Fruit fly (Drosophila melanogaster): Measurements from ENCODE around the gene bur.

bur gene

dm6 chr2L:21221114-21221578 is 41.7 kb upstream of the bur start, which contains the start of gene CG8677 (continued):
- TF ChIP-seq CG8478 (optimal IDR thresholded peaks at IDR 0.05): no peak
- TF ChIP-seq phol (tag; optimal IDR thresholded peaks at IDR 0.05): peak; percentile 90
- TF ChIP-seq hkb (optimal IDR thresholded peaks at IDR 0.05): no peak
- no peak for TF ChIP-seq hkb (GFP tag; IDR thresholded peaks at IDR 0.05)
- TF ChIP-seq CG12104 (GFP tag; optimal IDR thresholded peaks at IDR 0.05): no peak
- peak; percentile 99 for TF ChIP-seq trem (tag; optimal IDR thresholded peaks at IDR 0.05)
- no peak for TF ChIP-seq CG10274 (GFP tag; optimal IDR thresholded peaks at IDR 0.05)
- no peak for TF ChIP-seq sna (GFP tag; IDR thresholded peaks at IDR 0.05; ENCODE audit: partially characterized antibody)
- no peak for TF ChIP-seq sr (GFP tag; IDR thresholded peaks at IDR 0.05)
- no peak for TF ChIP-seq CG8765 (GFP tag; IDR thresholded peaks at IDR 0.05)
- TF ChIP-seq peb (GFP tag; IDR thresholded peaks at IDR 0.05): no peak
- TF ChIP-seq hth (optimal IDR thresholded peaks at IDR 0.05): no peak
- no peak for TF ChIP-seq CG11398 (GFP tag; optimal IDR thresholded peaks at IDR 0.05)
- TF ChIP-seq CG10462 (GFP tag; optimal IDR thresholded peaks at IDR 0.05): no peak
- no peak for TF ChIP-seq aop (GFP tag; IDR thresholded peaks at IDR 0.05)
- no peak for TF ChIP-seq CG2678 (tag; optimal IDR thresholded peaks at IDR 0.05)
- TF ChIP-seq HLHmδ (GFP tag; optimal IDR thresholded peaks at IDR 0.05): no peak
- TF ChIP-seq Neu2 (GFP tag; optimal IDR thresholded peaks at IDR 0.05; ENCODE audit: borderline replicate concordance): no peak
- 0 out of 3 replicates have a peak, but pooled peaks have one; percentile 9 for TF ChIP-seq zfh1 (GFP tag; IDR thresholded peaks at IDR 0.05)
- peak; percentile 93 for TF ChIP-seq MESR4 (GFP tag; optimal IDR thresholded peaks at IDR 0.05)
- no peak for TF ChIP-seq CG10543 (GFP tag; optimal IDR thresholded peaks at IDR 0.05)
- peak; percentile 51 for TF ChIP-seq CG2116 (GFP tag; optimal IDR thresholded peaks at IDR 0.05)
- TF ChIP-seq CG7745 (tag; optimal IDR thresholded peaks at IDR 0.05): no peak
- no peak for TF ChIP-seq CG10267 (tag; optimal IDR thresholded peaks at IDR 0.05)
- TF ChIP-seq her (GFP tag; optimal IDR thresholded peaks at IDR 0.05): peak; percentile 98
- TF ChIP-seq Pdp1 (GFP tag; optimal IDR thresholded peaks at IDR 0.05): no peak
- TF ChIP-seq sens-2 (GFP tag; IDR thresholded peaks at IDR 0.05): no peak
- no peak for TF ChIP-seq Ravus (GFP tag; IDR thresholded peaks at IDR 0.05)
- TF ChIP-seq Ada2b (GFP tag; IDR thresholded peaks at IDR 0.05): no peak
- no peak for TF ChIP-seq yki (optimal IDR thresholded peaks at IDR 0.05)
- no peak for TF ChIP-seq kah (GFP tag; optimal IDR thresholded peaks at IDR 0.05)
- TF ChIP-seq Adf1 (GFP tag; IDR thresholded peaks at IDR 0.05): no peak
- TF ChIP-seq CG1024 (GFP tag; IDR thresholded peaks at IDR 0.05): no peak
- no peak for TF ChIP-seq CG4328 (GFP tag; optimal IDR thresholded peaks at IDR 0.05)
- no peak for TF ChIP-seq CG12744 (GFP tag; optimal IDR thresholded peaks at IDR 0.05)
- TF ChIP-seq Sox102F (GFP tag; optimal IDR thresholded peaks at IDR 0.05): no peak
- no peak for TF ChIP-seq Antp (GFP tag; optimal IDR thresholded peaks at IDR 0.05)
- TF ChIP-seq Ets65A (GFP tag): peak; percentile 63
- TF ChIP-seq Abd-B (GFP tag; optimal IDR thresholded peaks at IDR 0.05): no peak
- TF ChIP-seq corto (GFP tag; optimal IDR thresholded peaks at IDR 0.05): no peak
- peak; percentile 47 for TF ChIP-seq CG14710 (tag; optimal IDR thresholded peaks at IDR 0.05)
- no peak for TF ChIP-seq tll (GFP tag; optimal IDR thresholded peaks at IDR 0.05)
- TF ChIP-seq Meics (GFP tag; optimal IDR thresholded peaks at IDR 0.05): no peak
- TF ChIP-seq CG8944 (GFP tag; optimal IDR thresholded peaks at IDR 0.05): no peak
- no peak for TF ChIP-seq ewg (GFP tag; optimal IDR thresholded peaks at IDR 0.05)
- TF ChIP-seq Med (GFP tag): peak; percentile 64
- TF ChIP-seq Kr (GFP tag; optimal IDR thresholded peaks at IDR 0.05): no peak
- TF ChIP-seq CG5245 (GFP tag; optimal IDR thresholded peaks at IDR 0.05): no peak
- no peak for TF ChIP-seq gem (tag; optimal IDR thresholded peaks at IDR 0.05)
- TF ChIP-seq CG7963 (GFP tag; IDR thresholded peaks at IDR 0.05; ENCODE audit: partially characterized antibody): no peak
- TF ChIP-seq Sox100B (GFP tag; optimal IDR thresholded peaks at IDR 0.05): no peak
- TF ChIP-seq CG3995 (GFP tag; optimal IDR thresholded peaks at IDR 0.05): no peak
- TF ChIP-seq CG11456 (GFP tag; IDR thresholded peaks at IDR 0.05): no peak

Data from whole organism, embryonic.